Worm (Caenorhabditis elegans): ENCODE measurements around the gene rexd-1.

Gene rexd-1

ce11 chrIII:1886914-1887313, 52.6 kb downstream of the rexd-1 start:
- no peak for TF ChIP-seq nhr-237 (tag; optimal IDR thresholded peaks at IDR 0.05)
- no peak for TF ChIP-seq nhr-28 (tag; optimal IDR thresholded peaks at IDR 0.05)
- TF ChIP-seq unc-39 (tag; optimal IDR thresholded peaks at IDR 0.05) = no peak
- TF ChIP-seq unc-120 (tag; optimal IDR thresholded peaks at IDR 0.05; ENCODE audit: poor library complexity, severe bottlenecking) = no peak
- no peak for TF ChIP-seq nhr-2 (tag; optimal IDR thresholded peaks at IDR 0.05)
- no peak for TF ChIP-seq elt-3 (tag; optimal IDR thresholded peaks at IDR 0.05)
- no peak for TF ChIP-seq elt-1 (tag; optimal IDR thresholded peaks at IDR 0.05; ENCODE audit: borderline replicate concordance, insufficient read depth)
- no peak for TF ChIP-seq hlh-1 (tag; optimal IDR thresholded peaks at IDR 0.05)
- TF ChIP-seq sptf-1 (tag; optimal IDR thresholded peaks at IDR 0.05) = no peak
- no peak for TF ChIP-seq pha-4 (tag; optimal IDR thresholded peaks at IDR 0.05)
- TF ChIP-seq ces-1 (GFP tag; optimal IDR thresholded peaks at IDR 0.05) = no peak
- TF ChIP-seq zip-8 (tag; optimal IDR thresholded peaks at IDR 0.05) = no peak
- no peak for TF ChIP-seq mep-1 (tag; optimal IDR thresholded peaks at IDR 0.05)
- no peak for TF ChIP-seq M03D4.4 (tag; optimal IDR thresholded peaks at IDR 0.05)
- TF ChIP-seq nhr-12 (tag; optimal IDR thresholded peaks at IDR 0.05) = no peak
- no peak for TF ChIP-seq tbx-8 (GFP tag; optimal IDR thresholded peaks at IDR 0.05)

ce11 chrIII:1887354-1887753, 53.0 kb downstream of the rexd-1 start, which contains the start of gene B0524.3:
TSS of gene B0524.3 (plus strand) at chrIII:1887654.
- no peak for TF ChIP-seq ces-1 (GFP tag; optimal IDR thresholded peaks at IDR 0.05)
- TF ChIP-seq hlh-1 (tag; optimal IDR thresholded peaks at IDR 0.05) = no peak
- no peak for TF ChIP-seq sptf-1 (tag; optimal IDR thresholded peaks at IDR 0.05)
- TF ChIP-seq M03D4.4 (tag; optimal IDR thresholded peaks at IDR 0.05) = no peak
- TF ChIP-seq drap-1 (GFP tag; optimal IDR thresholded peaks at IDR 0.05) = no peak
- no peak for TF ChIP-seq blmp-1 (tag; optimal IDR thresholded peaks at IDR 0.05)
- TF ChIP-seq elt-3 (tag; optimal IDR thresholded peaks at IDR 0.05) = no peak
- no peak for TF ChIP-seq unc-62 (GFP tag; optimal IDR thresholded peaks at IDR 0.05)
- no peak for TF ChIP-seq nhr-76 (tag; optimal IDR thresholded peaks at IDR 0.05)
- no peak for TF ChIP-seq cnd-1 (tag; optimal IDR thresholded peaks at IDR 0.05)
- no peak for TF ChIP-seq bed-3 (GFP tag; optimal IDR thresholded peaks at IDR 0.05)
- no peak for TF ChIP-seq ceh-43 (GFP tag; optimal IDR thresholded peaks at IDR 0.05)
- no peak for TF ChIP-seq lsy-2 (tag; optimal IDR thresholded peaks at IDR 0.05)
- TF ChIP-seq nhr-28 (tag; optimal IDR thresholded peaks at IDR 0.05) = no peak
- no peak for TF ChIP-seq zip-8 (tag; optimal IDR thresholded peaks at IDR 0.05)
- TF ChIP-seq lin-13 (tag; optimal IDR thresholded peaks at IDR 0.05) = no peak
- TF ChIP-seq sem-2 (GFP tag; optimal IDR thresholded peaks at IDR 0.05) = no peak

ce11 chrIII:1893405-1893804, 59.1 kb downstream of the rexd-1 start:
- TF ChIP-seq unc-62 (GFP tag; optimal IDR thresholded peaks at IDR 0.05) (no peak), mab-5 (tag; optimal IDR thresholded peaks at IDR 0.05) (no peak), hlh-1 (tag; optimal IDR thresholded peaks at IDR 0.05) (no peak), pha-4 (tag; optimal IDR thresholded peaks at IDR 0.05) (no peak), ceh-83 (GFP tag; optimal IDR thresholded peaks at IDR 0.05) (no peak), nhr-2 (tag; optimal IDR thresholded peaks at IDR 0.05) (no peak), unc-39 (tag; optimal IDR thresholded peaks at IDR 0.05) (no peak), blmp-1 (tag; optimal IDR thresholded peaks at IDR 0.05) (no peak), lin-32 (GFP tag; optimal IDR thresholded peaks at IDR 0.05) (no peak), sptf-1 (tag; optimal IDR thresholded peaks at IDR 0.05) (no peak), ztf-11 (tag; optimal IDR thresholded peaks at IDR 0.05) (no peak), nhr-12 (tag; optimal IDR thresholded peaks at IDR 0.05) (no peak), ces-1 (GFP tag; optimal IDR thresholded peaks at IDR 0.05) (no peak), sem-2 (GFP tag; optimal IDR thresholded peaks at IDR 0.05) (no peak), mep-1 (tag; optimal IDR thresholded peaks at IDR 0.05) (no peak)

- no peak for TF ChIP-seq M03D4.4 (tag; optimal IDR thresholded peaks at IDR 0.05)
- no peak for TF ChIP-seq unc-39 (tag; optimal IDR thresholded peaks at IDR 0.05)
- no peak for TF ChIP-seq nhr-28 (tag; optimal IDR thresholded peaks at IDR 0.05)
- TF ChIP-seq flh-1 (GFP tag; optimal IDR thresholded peaks at IDR 0.05) = no peak
- TF ChIP-seq mls-2 (tag; optimal IDR thresholded peaks at IDR 0.05) = no peak
- no peak for TF ChIP-seq elt-1 (tag; optimal IDR thresholded peaks at IDR 0.05; ENCODE audit: borderline replicate concordance, insufficient read depth)
- TF ChIP-seq bed-3 (GFP tag; optimal IDR thresholded peaks at IDR 0.05) = no peak
- no peak for TF ChIP-seq hlh-1 (tag; optimal IDR thresholded peaks at IDR 0.05)
- TF ChIP-seq nhr-2 (tag; optimal IDR thresholded peaks at IDR 0.05) = no peak
These were observed 59.5 kb downstream of the rexd-1 start, which contains the start of the genes B0524.5 and B0524.2 for ce11 chrIII:1893851-1894250. TSS of gene B0524.5 (minus strand) at chrIII:1893890. TSS of gene B0524.2 (plus strand) at chrIII:1894057.

All from whole organism, mixed stage, embryonic.